Worm (Caenorhabditis elegans): ENCODE data around the gene K05F1.1.
A peak's percentile ranks its signal among the peaks of the same experiment; 100 is the strongest.
"Not testable (repeated sequence)": the region's sequence is repeated elsewhere in the genome, so short reads cannot be mapped to it uniquely, and the experiment has no call there.

K05F1.1 gene

DNA sequence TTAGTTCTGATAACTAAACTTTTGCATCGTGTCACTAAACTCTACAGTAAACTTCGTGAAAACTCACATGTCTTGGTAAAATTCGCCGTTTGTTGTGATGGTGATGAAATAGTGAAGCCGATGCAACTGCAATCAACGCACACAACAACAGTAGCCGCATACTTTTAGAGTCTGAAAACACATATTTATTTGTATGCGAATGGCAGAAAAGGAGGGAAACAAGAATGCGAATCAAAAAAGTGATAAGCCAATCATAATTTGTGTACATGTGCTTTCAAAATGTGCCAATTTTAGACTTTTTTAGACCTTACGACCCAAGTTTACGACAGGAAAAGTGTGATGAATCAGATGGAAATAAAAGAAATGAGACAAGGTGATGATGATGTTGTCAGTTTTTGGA lies 4.1 kb downstream of the K05F1.1 start, which contains the start of gene K05F1.10:
Gene K05F1.10 (minus strand): TSS at position 171 of the 400 bp plus-strand sequence.
- TF ChIP-seq B0035.1 (tag; optimal IDR thresholded peaks at IDR 0.05) = no peak
- TF ChIP-seq nhr-80 (tag; optimal IDR thresholded peaks at IDR 0.05) = peak; percentile 34
- TF ChIP-seq cebp-1 (GFP tag; IDR thresholded peaks at IDR 0.05) = no peak
- peak; percentile 42 for TF ChIP-seq cebp-1 (tag; optimal IDR thresholded peaks at IDR 0.05)

DNA sequence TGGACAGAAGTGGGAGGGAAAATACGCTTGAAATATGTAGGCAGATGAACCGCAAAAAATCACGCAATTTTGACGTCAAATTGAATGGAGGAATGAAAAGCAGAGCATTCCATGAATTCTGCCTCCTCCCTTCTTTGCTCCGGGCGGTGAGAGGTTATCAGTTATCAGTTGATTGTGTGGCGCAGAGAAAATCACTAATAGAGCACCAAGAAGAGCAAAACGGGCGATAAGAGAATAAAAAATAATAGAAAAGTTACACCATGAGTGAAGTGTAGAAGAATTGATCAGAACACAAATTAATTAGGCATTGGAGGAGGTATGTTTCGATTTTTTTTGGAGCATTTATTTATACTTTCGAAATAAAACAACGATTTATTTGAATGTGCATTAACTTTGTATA lies 5.4 kb downstream of the K05F1.1 start:
- 0 out of 2 replicates have a peak, but pooled peaks have one; percentile 13 for TF ChIP-seq nfyb-1 (GFP tag; IDR thresholded peaks at IDR 0.05)
- no peak for TF ChIP-seq F33H1.4 (GFP tag; IDR thresholded peaks at IDR 0.05)
- TF ChIP-seq nhr-80 (tag; optimal IDR thresholded peaks at IDR 0.05) = peak; percentile 92
- TF ChIP-seq dox-1 (GFP tag; IDR thresholded peaks at IDR 0.05) = peak; percentile 33; the same call in 1 of the 2 replicates
- no peak for TF ChIP-seq attf-6 (GFP tag; IDR thresholded peaks at IDR 0.05)
- no peak for TF ChIP-seq mel-28 (tag; optimal IDR thresholded peaks at IDR 0.05; ENCODE audit: borderline replicate concordance)
- no peak for TF ChIP-seq atf-7 (tag; optimal IDR thresholded peaks at IDR 0.05)

DNA sequence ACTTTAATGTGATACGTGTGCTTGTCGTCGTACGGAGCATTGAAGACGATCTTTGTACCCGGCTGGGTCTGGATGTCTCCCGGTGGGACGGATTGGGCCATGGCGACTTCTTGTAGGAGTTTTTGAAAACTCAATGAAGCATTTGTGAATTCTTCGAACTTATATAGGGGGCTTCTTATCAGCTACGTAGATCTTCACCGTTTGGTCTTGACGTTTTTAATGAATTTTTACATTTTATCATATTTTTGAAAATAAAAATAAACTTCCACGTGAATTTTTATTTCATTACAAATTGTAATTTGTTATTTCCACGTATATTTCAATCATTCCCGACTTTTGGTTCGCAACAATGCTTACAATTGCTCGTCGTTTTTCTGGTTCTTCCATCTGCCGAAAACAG lies 9.0 kb downstream of the K05F1.1 start, which contains the start of the genes msp-64 and ZK1248.5:
Gene msp-64 (minus strand): TSS at position 101 of the 400 bp plus-strand sequence.
Gene ZK1248.5 (plus strand): TSS at position 285 of the 400 bp plus-strand sequence.
- TF ChIP-seq B0019.2 (GFP tag; conservative IDR thresholded peaks at IDR 0.05) = no peak
- TF ChIP-seq hlh-12 (tag; optimal IDR thresholded peaks at IDR 0.05) = no peak
- TF ChIP-seq zfh-2 (GFP tag; conservative IDR thresholded peaks at IDR 0.05) = no peak
- TF ChIP-seq let-526 (GFP tag; IDR thresholded peaks at IDR 0.05) = no peak
- TF ChIP-seq F10E7.11 (tag; optimal IDR thresholded peaks at IDR 0.05) = no peak
- TF ChIP-seq B0336.3 (GFP tag; IDR thresholded peaks at IDR 0.05) = no peak
- TF ChIP-seq tbx-9 (tag; optimal IDR thresholded peaks at IDR 0.05; ENCODE audit: borderline replicate concordance) = no peak
- TF ChIP-seq nhr-27 (tag; optimal IDR thresholded peaks at IDR 0.05) = no peak
- TF ChIP-seq ccch-3 (GFP tag; optimal IDR thresholded peaks at IDR 0.05) = no peak
- no peak for TF ChIP-seq ztf-26 (tag; optimal IDR thresholded peaks at IDR 0.05)
- TF ChIP-seq rcor-1 (GFP tag; IDR thresholded peaks at IDR 0.05) = no peak
- TF ChIP-seq pha-4 (tag; optimal IDR thresholded peaks at IDR 0.05) = no peak
- TF ChIP-seq F23B12.7 (tag; optimal IDR thresholded peaks at IDR 0.05; ENCODE audit: insufficient read depth) = no peak
- no peak for TF ChIP-seq nfya-2 (GFP tag; IDR thresholded peaks at IDR 0.05)
- no peak for TF ChIP-seq sptf-2 (GFP tag; optimal IDR thresholded peaks at IDR 0.05)
- no peak for TF ChIP-seq T07F8.4 (tag; optimal IDR thresholded peaks at IDR 0.05)
- no peak for TF ChIP-seq hmg-1.2 (GFP tag; IDR thresholded peaks at IDR 0.05)
- TF ChIP-seq hsf-1 (GFP tag; IDR thresholded peaks at IDR 0.05) = no peak
- no peak for TF ChIP-seq zim-3 (tag; optimal IDR thresholded peaks at IDR 0.05)

DNA sequence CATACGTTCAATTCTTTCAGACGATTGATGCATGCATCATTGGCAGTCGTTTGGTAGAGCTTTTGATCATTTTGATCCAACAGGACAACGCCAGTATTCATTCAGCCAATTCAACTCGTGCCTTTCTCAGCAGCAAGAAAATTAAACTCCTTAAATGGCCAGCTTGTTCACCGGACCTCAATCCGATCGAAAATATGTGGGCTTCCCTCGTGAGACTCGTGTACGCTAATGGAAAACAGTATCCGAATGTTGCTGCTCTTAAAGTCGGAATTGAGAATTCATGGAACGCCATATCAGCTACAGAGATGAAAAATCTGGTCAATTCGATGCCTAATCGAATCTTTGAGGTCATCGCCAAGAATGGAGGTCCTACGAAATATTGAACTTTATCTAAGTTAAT lies 14.2 kb downstream of the K05F1.1 start, which contains the start of gene wago-5:
Gene wago-5 (minus strand): TSS at position 101 of the 400 bp plus-strand sequence.
- not testable (repeated sequence) for TF ChIP-seq ets-4, ztf-22, tbp1 (GFP tag; optimal IDR thresholded peaks at IDR 0.05)

DNA sequence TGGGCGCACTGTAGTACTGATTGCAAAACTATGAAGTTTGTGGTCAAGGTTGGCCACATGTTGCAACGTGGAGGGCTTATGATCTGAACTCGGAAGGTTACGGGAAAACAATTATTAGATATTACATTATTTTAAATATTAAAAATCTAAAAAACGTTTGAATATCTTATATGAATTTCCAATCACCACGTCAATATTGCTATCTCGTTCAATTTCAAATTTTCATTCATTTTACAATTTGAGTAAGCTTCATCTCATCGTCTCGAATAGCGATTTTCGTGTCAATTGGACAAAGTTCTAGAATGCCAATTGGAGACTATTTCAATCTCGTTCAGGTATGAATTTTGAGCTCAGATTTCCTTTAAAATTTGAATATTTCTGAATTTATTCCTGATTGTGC lies 15.2 kb downstream of the K05F1.1 start, which contains the start of gene ZK1248.20:
Gene ZK1248.20 (plus strand): TSS at position 301 of the 400 bp plus-strand sequence.
- TF ChIP-seq ekl-4 (GFP tag; IDR thresholded peaks at IDR 0.05) (no peak), efl-1 (GFP tag; optimal IDR thresholded peaks at IDR 0.05) (no peak), Y53G8AR.9 (GFP tag; conservative IDR thresholded peaks at IDR 0.05) (no peak), F37B4.10 (GFP tag; IDR thresholded peaks at IDR 0.05) (no peak), ets-4 (GFP tag; optimal IDR thresholded peaks at IDR 0.05) (no peak), zfh-2 (GFP tag; conservative IDR thresholded peaks at IDR 0.05) (no peak)

Measured in whole organism, young adult.